ENCODE assay signal across 3 worm cellular contexts in the genomic region with DNA sequence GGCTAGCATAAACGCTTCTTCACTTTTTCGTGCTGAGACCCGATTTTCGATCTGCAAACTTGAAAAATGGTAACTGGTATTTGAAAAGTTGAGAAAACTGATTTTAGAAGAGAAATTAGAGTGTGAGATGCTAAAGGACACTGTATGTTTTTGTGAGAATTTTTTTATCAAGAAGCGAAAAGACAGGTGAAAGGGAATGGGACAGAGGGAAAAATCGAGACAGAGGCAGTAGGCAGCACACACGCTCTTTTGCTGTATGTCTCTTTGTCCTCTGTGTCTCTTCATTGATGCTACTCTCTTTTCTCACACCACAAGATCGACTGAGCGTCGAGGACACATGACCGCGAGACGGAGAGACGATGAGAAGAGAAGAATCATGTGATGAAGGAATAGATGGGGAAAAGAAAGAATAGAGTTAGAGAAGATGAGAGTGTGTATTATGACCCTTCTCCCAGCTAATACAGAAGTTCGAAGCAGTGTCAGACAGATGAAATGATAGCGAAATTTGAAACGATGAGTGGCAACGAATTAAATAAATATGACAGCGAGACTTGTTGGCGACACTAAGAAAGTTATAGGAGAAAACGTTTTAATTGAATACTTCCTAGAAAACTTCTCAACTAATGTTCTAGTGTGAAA.
TF ChIP-seq lines count a peak whose summit lies in the region.

lgg-2 (minus strand) TSS at position 51 of the 639 bp plus-strand sequence.

TF ChIP-seq in whole organism, L1 larva, 84 proteins besides CTCF, POLR2A, EP300 and RAD21 (continued from another document and continues in another):
- no peak for TF ChIP-seq pag-3 (tag; optimal IDR thresholded peaks at IDR 0.05; lab: Kevin White, UChicago; ENCODE audit: borderline replicate concordance, insufficient read depth)
- TF ChIP-seq nhr-77 (tag; optimal IDR thresholded peaks at IDR 0.05; lab: Kevin White, UChicago): peak; percentile 88
- peak; percentile 93 for TF ChIP-seq ceh-8 (GFP tag; optimal IDR thresholded peaks at IDR 0.05; lab: Kevin White, UChicago)
- no peak for TF ChIP-seq F16B12.6 (tag; optimal IDR thresholded peaks at IDR 0.05; lab: Kevin White, UChicago)
- peak; percentile 96 for TF ChIP-seq nhr-11 (tag; optimal IDR thresholded peaks at IDR 0.05; lab: Kevin White, UChicago)
- peak in 4 of 6 experiments; percentile 7 to 84 (median 62) for TF ChIP-seq elt-3 (tag; optimal IDR thresholded peaks at IDR 0.05; lab: Kevin White, UChicago)
- no peak for TF ChIP-seq ets-5 (GFP tag; IDR thresholded peaks at IDR 0.05; lab: Robert Waterston, UW)
- TF ChIP-seq ceh-63 (GFP tag; optimal IDR thresholded peaks at IDR 0.05; lab: Kevin White, UChicago): no peak
- TF ChIP-seq fkh-8 (tag; optimal IDR thresholded peaks at IDR 0.05; lab: Kevin White, UChicago): peak; percentile 92
- no peak for TF ChIP-seq tlp-1 (tag; optimal IDR thresholded peaks at IDR 0.05; lab: Kevin White, UChicago)
- TF ChIP-seq sptf-1 (tag; optimal IDR thresholded peaks at IDR 0.05; lab: Kevin White, UChicago): no peak
- TF ChIP-seq nhr-20 (tag; optimal IDR thresholded peaks at IDR 0.05; lab: Kevin White, UChicago): peak; percentile 99
- peak; percentile 26 for TF ChIP-seq fkh-10 (GFP tag; optimal IDR thresholded peaks at IDR 0.05; lab: Kevin White, UChicago)
- peak; percentile 99 for TF ChIP-seq lin-14 (GFP tag; optimal IDR thresholded peaks at IDR 0.05; lab: Kevin White, UChicago)
- no peak for TF ChIP-seq efl-3 (GFP tag; optimal IDR thresholded peaks at IDR 0.05; lab: Kevin White, UChicago)
- TF ChIP-seq sup-37 (GFP tag; optimal IDR thresholded peaks at IDR 0.05; lab: Kevin White, UChicago): peak; percentile 73
- TF ChIP-seq unc-130 (tag; optimal IDR thresholded peaks at IDR 0.05; lab: Kevin White, UChicago): no peak
- peak; percentile 78 to 79 (median 78) for TF ChIP-seq dpl-1 (GFP tag; optimal IDR thresholded peaks at IDR 0.05; lab: Kevin White, UChicago)
- TF ChIP-seq skn-1 (tag; optimal IDR thresholded peaks at IDR 0.05; lab: Kevin White, UChicago): peak; percentile 88
- TF ChIP-seq tbx-2 (tag; optimal IDR thresholded peaks at IDR 0.05; lab: Kevin White, UChicago): peak; percentile 99
- peak; percentile 100 for TF ChIP-seq nhr-71 (tag; optimal IDR thresholded peaks at IDR 0.05; lab: Kevin White, UChicago)
- TF ChIP-seq nhr-19 (GFP tag; conservative IDR thresholded peaks at IDR 0.05; lab: Robert Waterston, UW): peak; percentile 96
- TF ChIP-seq lin-35 (GFP tag; optimal IDR thresholded peaks at IDR 0.05; lab: Kevin White, UChicago): peak; percentile 84 to 90
- TF ChIP-seq hpl-2 (GFP tag; optimal IDR thresholded peaks at IDR 0.05; lab: Kevin White, UChicago): peak; percentile 39
- peak; percentile 52 to 76 for TF ChIP-seq egl-27 (tag; optimal IDR thresholded peaks at IDR 0.05; lab: Kevin White, UChicago)
- TF ChIP-seq mab-9 (GFP tag; IDR thresholded peaks at IDR 0.05; lab: Robert Waterston, UW): peak; percentile 84
- no peak for TF ChIP-seq nhr-28 (tag; optimal IDR thresholded peaks at IDR 0.05; lab: Kevin White, UChicago)
- TF ChIP-seq nhr-84 (tag; optimal IDR thresholded peaks at IDR 0.05; lab: Kevin White, UChicago): no peak
- peak; percentile 93 for TF ChIP-seq dsc-1 (tag; optimal IDR thresholded peaks at IDR 0.05; lab: Kevin White, UChicago)
- TF ChIP-seq aha-1 (tag; optimal IDR thresholded peaks at IDR 0.05; lab: Kevin White, UChicago): peak; percentile 71
- peak; percentile 99 for TF ChIP-seq nhr-85 (tag; lab: Kevin White, UChicago)
- TF ChIP-seq ceh-82 (tag; optimal IDR thresholded peaks at IDR 0.05; lab: Kevin White, UChicago): peak; percentile 90 to 95 (median 94)
- TF ChIP-seq ces-1 (GFP tag; optimal IDR thresholded peaks at IDR 0.05; lab: Kevin White, UChicago): no peak
- TF ChIP-seq blmp-1 (tag; optimal IDR thresholded peaks at IDR 0.05; lab: Kevin White, UChicago): peak; percentile 97
- peak in 1 of 2 experiments; percentile 85 for TF ChIP-seq ztf-11 (tag; optimal IDR thresholded peaks at IDR 0.05; lab: Kevin White, UChicago)
- no peak for TF ChIP-seq Y116A8C.19 (tag; optimal IDR thresholded peaks at IDR 0.05; lab: Kevin White, UChicago; ENCODE audit: borderline replicate concordance)
- peak; percentile 86 for TF ChIP-seq grh-1 (GFP tag; IDR thresholded peaks at IDR 0.05; lab: Robert Waterston, UW)
- TF ChIP-seq mep-1 (tag; optimal IDR thresholded peaks at IDR 0.05; lab: Kevin White, UChicago): peak; percentile 98
- TF ChIP-seq snpc-4 (tag; optimal IDR thresholded peaks at IDR 0.05; lab: Kevin White, UChicago): peak; percentile 79
- peak; percentile 92 for TF ChIP-seq isw-1 (GFP tag; IDR thresholded peaks at IDR 0.05; lab: Robert Waterston, UW)
- TF ChIP-seq ceh-90 (tag; optimal IDR thresholded peaks at IDR 0.05; lab: Kevin White, UChicago): no peak

TF ChIP-seq in whole organism, L3 larva, 47 proteins besides CTCF, POLR2A, EP300 and RAD21 (continued from another document):
- TF ChIP-seq sea-2 (GFP tag; optimal IDR thresholded peaks at IDR 0.05; lab: Kevin White, UChicago) (no peak), pqm-1 (tag; optimal IDR thresholded peaks at IDR 0.05; lab: Kevin White, UChicago) (peak; percentile 93), lin-15B (tag; optimal IDR thresholded peaks at IDR 0.05; lab: Kevin White, UChicago) (peak; percentile 82), jun-1 (tag; optimal IDR thresholded peaks at IDR 0.05; lab: Kevin White, UChicago) (peak; percentile 95), aly-2 (tag; optimal IDR thresholded peaks at IDR 0.05; lab: Kevin White, UChicago) (no peak), eor-1 (tag; optimal IDR thresholded peaks at IDR 0.05; lab: Kevin White, UChicago) (peak in 1 of 2 experiments; percentile 63), pha-4 (tag; optimal IDR thresholded peaks at IDR 0.05; lab: Kevin White, UChicago) (peak; percentile 95), ceh-9 (tag; optimal IDR thresholded peaks at IDR 0.05; lab: Kevin White, UChicago) (no peak), skn-1 (tag; optimal IDR thresholded peaks at IDR 0.05; lab: Kevin White, UChicago) (peak; percentile 30), fkh-2 (tag; optimal IDR thresholded peaks at IDR 0.05; lab: Kevin White, UChicago) (no peak), egl-5 (tag; optimal IDR thresholded peaks at IDR 0.05; lab: Kevin White, UChicago) (peak; percentile 74), mdl-1 (tag; optimal IDR thresholded peaks at IDR 0.05; lab: Kevin White, UChicago) (peak; percentile 90), ztf-4 (tag; optimal IDR thresholded peaks at IDR 0.05; lab: Kevin White, UChicago) (peak; percentile 93), ceh-28 (tag; optimal IDR thresholded peaks at IDR 0.05; lab: Kevin White, UChicago) (peak; percentile 93), R02D3.7 (tag; optimal IDR thresholded peaks at IDR 0.05; lab: Kevin White, UChicago) (peak; percentile 75), ceh-16 (tag; optimal IDR thresholded peaks at IDR 0.05; lab: Kevin White, UChicago) (no peak), nhr-12 (tag; optimal IDR thresholded peaks at IDR 0.05; lab: Kevin White, UChicago) (no peak), elt-1 (tag; optimal IDR thresholded peaks at IDR 0.05; lab: Kevin White, UChicago) (peak; percentile 88), fos-1 (tag; optimal IDR thresholded peaks at IDR 0.05; lab: Kevin White, UChicago) (peak; percentile 79), nhr-23 (tag; optimal IDR thresholded peaks at IDR 0.05; lab: Kevin White, UChicago) (peak; percentile 99), ceh-82 (tag; optimal IDR thresholded peaks at IDR 0.05; lab: Kevin White, UChicago) (peak; percentile 63), nhr-25 (tag; optimal IDR thresholded peaks at IDR 0.05; lab: Kevin White, UChicago) (peak; percentile 98), egl-27 (tag; optimal IDR thresholded peaks at IDR 0.05; lab: Kevin White, UChicago) (peak; percentile 87), nhr-43 (tag; optimal IDR thresholded peaks at IDR 0.05; lab: Kevin White, UChicago; ENCODE audit: poor library complexity, severe bottlenecking) (peak; percentile 95), nhr-77 (tag; optimal IDR thresholded peaks at IDR 0.05; lab: Kevin White, UChicago) (no peak), unc-39 (tag; optimal IDR thresholded peaks at IDR 0.05; lab: Kevin White, UChicago) (no peak), nhr-237 (tag; optimal IDR thresholded peaks at IDR 0.05; lab: Kevin White, UChicago) (no peak), nhr-11 (tag; optimal IDR thresholded peaks at IDR 0.05; lab: Kevin White, UChicago) (peak; percentile 90), nhr-28 (tag; optimal IDR thresholded peaks at IDR 0.05; lab: Kevin White, UChicago) (no peak), snpc-4 (tag; optimal IDR thresholded peaks at IDR 0.05; lab: Kevin White, UChicago) (peak; percentile 78)
TF ChIP-seq in whole organism, L3 larva: peak in this region for 31.

TF ChIP-seq in whole organism, young adult, 124 proteins besides CTCF, POLR2A, EP300 and RAD21 (continued from another document and continues in another):
- TF ChIP-seq ztf-3 (GFP tag; optimal IDR thresholded peaks at IDR 0.05; lab: Kevin White, UChicago) (peak; percentile 40), efl-1 (GFP tag; optimal IDR thresholded peaks at IDR 0.05; lab: Kevin White, UChicago) (no peak), B0019.2 (GFP tag; conservative IDR thresholded peaks at IDR 0.05; lab: Robert Waterston, UW) (no peak), B0035.1 (tag; optimal IDR thresholded peaks at IDR 0.05; lab: Kevin White, UChicago) (peak; percentile 35), nhr-90 (tag; optimal IDR thresholded peaks at IDR 0.05; lab: Kevin White, UChicago) (peak; percentile 61), F22D6.2 (tag; optimal IDR thresholded peaks at IDR 0.05; lab: Kevin White, UChicago) (peak; percentile 84), repo-1 (tag; optimal IDR thresholded peaks at IDR 0.05; lab: Kevin White, UChicago) (peak; percentile 47), rpc-1 (optimal IDR thresholded peaks at IDR 0.05; lab: Kevin White, UChicago) (peak; percentile 5), rpc-1 (tag; optimal IDR thresholded peaks at IDR 0.05; lab: Kevin White, UChicago) (no peak), mes-4 (tag; optimal IDR thresholded peaks at IDR 0.05; lab: Kevin White, UChicago) (no peak), snpc-4 (GFP tag; optimal IDR thresholded peaks at IDR 0.05; lab: Kevin White, UChicago) (no peak), snpc-4 (tag; optimal IDR thresholded peaks at IDR 0.05; lab: Kevin White, UChicago) (peak in 3 of 4 experiments; percentile 25 to 71 (median 67)), mxl-1 (tag; optimal IDR thresholded peaks at IDR 0.05; lab: Kevin White, UChicago) (peak; percentile 23), Y53G8AR.9 (GFP tag; conservative IDR thresholded peaks at IDR 0.05; lab: Robert Waterston, UW) (peak; percentile 83), D2030.7 (GFP tag; IDR thresholded peaks at IDR 0.05; lab: Robert Waterston, UW) (no peak), cebp-2 (GFP tag; IDR thresholded peaks at IDR 0.05; lab: Robert Waterston, UW) (no peak), chd-7 (tag; optimal IDR thresholded peaks at IDR 0.05; lab: Kevin White, UChicago) (peak; percentile 95), ama-1 (optimal IDR thresholded peaks at IDR 0.05; lab: Kevin White, UChicago) (no peak), ama-1 (GFP tag; optimal IDR thresholded peaks at IDR 0.05; lab: Kevin White, UChicago) (no peak), attf-5 (GFP tag; optimal IDR thresholded peaks at IDR 0.05; lab: Kevin White, UChicago) (peak; percentile 86), hmg-20 (GFP tag; IDR thresholded peaks at IDR 0.05; lab: Robert Waterston, UW) (0 out of 2 replicates have a peak, but pooled peaks have one; percentile 30), ccch-3 (GFP tag; optimal IDR thresholded peaks at IDR 0.05; lab: Kevin White, UChicago) (no peak), lin-26 (GFP tag; IDR thresholded peaks at IDR 0.05; lab: Robert Waterston, UW) (peak; percentile 52; the same call in 1 of the 2 replicates), zfh-2 (GFP tag; conservative IDR thresholded peaks at IDR 0.05; lab: Robert Waterston, UW) (peak; percentile 75), egl-44 (GFP tag; IDR thresholded peaks at IDR 0.05; lab: Robert Waterston, UW) (0 out of 2 replicates have a peak, but pooled peaks have one; percentile 61), dpl-1 (GFP tag; optimal IDR thresholded peaks at IDR 0.05; lab: Kevin White, UChicago) (no peak), him-1 (tag; optimal IDR thresholded peaks at IDR 0.05; lab: Kevin White, UChicago) (no peak), ceh-91 (GFP tag; IDR thresholded peaks at IDR 0.05; lab: Robert Waterston, UW) (no peak), rcor-1 (GFP tag; IDR thresholded peaks at IDR 0.05; lab: Robert Waterston, UW) (peak; percentile 70), B0336.3 (GFP tag; IDR thresholded peaks at IDR 0.05; lab: Robert Waterston, UW) (peak; percentile 67; the same call in 1 of the 2 replicates), cebp-1 (GFP tag; IDR thresholded peaks at IDR 0.05; lab: Robert Waterston, UW) (peak; percentile 44; the same call in 1 of the 2 replicates), cebp-1 (tag; optimal IDR thresholded peaks at IDR 0.05; lab: Kevin White, UChicago) (peak; percentile 92), lin-35 (GFP tag; optimal IDR thresholded peaks at IDR 0.05; lab: Kevin White, UChicago) (peak in 2 of 3 experiments; percentile 31 to 92), F57A8.1 (GFP tag; optimal IDR thresholded peaks at IDR 0.05; lab: Kevin White, UChicago) (no peak), pbrm-1 (GFP tag; IDR thresholded peaks at IDR 0.05; lab: Robert Waterston, UW) (peak; percentile 77; the same call in 1 of the 2 replicates), mcd-1 (GFP tag; IDR thresholded peaks at IDR 0.05; lab: Robert Waterston, UW) (peak; percentile 80), ztf-6 (GFP tag; IDR thresholded peaks at IDR 0.05; lab: Robert Waterston, UW) (0 out of 2 replicates have a peak, but pooled peaks have one; percentile 24), ceh-58 (GFP tag; IDR thresholded peaks at IDR 0.05; lab: Robert Waterston, UW) (no peak), nhr-27 (tag; optimal IDR thresholded peaks at IDR 0.05; lab: Kevin White, UChicago) (no peak), snpc-3.4 (tag; optimal IDR thresholded peaks at IDR 0.05; lab: Kevin White, UChicago) (no peak), lag-1 (GFP tag; IDR thresholded peaks at IDR 0.05; lab: Robert Waterston, UW) (no peak), ets-4 (GFP tag; optimal IDR thresholded peaks at IDR 0.05; lab: Kevin White, UChicago) (peak; percentile 48), nfyb-1 (GFP tag; IDR thresholded peaks at IDR 0.05; lab: Robert Waterston, UW) (peak; percentile 92), ztf-18 (tag; optimal IDR thresholded peaks at IDR 0.05; lab: Kevin White, UChicago) (peak; percentile 81), nhr-179 (tag; optimal IDR thresholded peaks at IDR 0.05; lab: Kevin White, UChicago) (no peak), let-526 (GFP tag; IDR thresholded peaks at IDR 0.05; lab: Robert Waterston, UW) (peak; percentile 28; the same call in 1 of the 2 replicates), aptf-3 (GFP tag; IDR thresholded peaks at IDR 0.05; lab: Robert Waterston, UW) (no peak), F49E8.2 (tag; optimal IDR thresholded peaks at IDR 0.05; lab: Kevin White, UChicago; ENCODE audit: insufficient read depth) (no peak), let-607 (tag; optimal IDR thresholded peaks at IDR 0.05; lab: Kevin White, UChicago) (peak; percentile 69 to 87), bed-2 (GFP tag; IDR thresholded peaks at IDR 0.05; lab: Robert Waterston, UW) (no peak), F39B2.1 (GFP tag; IDR thresholded peaks at IDR 0.05; lab: Robert Waterston, UW) (no peak), attf-3 (GFP tag; conservative IDR thresholded peaks at IDR 0.05; lab: Robert Waterston, UW) (peak; percentile 31; the same call in 1 of the 2 replicates), Y95B8A.8 (GFP tag; IDR thresholded peaks at IDR 0.05; lab: Robert Waterston, UW) (peak; percentile 76), ztf-26 (tag; optimal IDR thresholded peaks at IDR 0.05; lab: Kevin White, UChicago) (peak; percentile 84), madf-3 (GFP tag; IDR thresholded peaks at IDR 0.05; lab: Robert Waterston, UW) (0 out of 2 replicates have a peak, but pooled peaks have one; percentile 64), aptf-2 (GFP tag; conservative IDR thresholded peaks at IDR 0.05; lab: Robert Waterston, UW) (no peak), Y53F4B.3 (GFP tag; IDR thresholded peaks at IDR 0.05; lab: Robert Waterston, UW) (no peak), bed-1 (GFP tag; IDR thresholded peaks at IDR 0.05; lab: Robert Waterston, UW) (no peak), die-1 (tag; optimal IDR thresholded peaks at IDR 0.05; lab: Kevin White, UChicago) (peak; percentile 21), lsy-27 (tag; optimal IDR thresholded peaks at IDR 0.05; lab: Kevin White, UChicago; ENCODE audit: borderline replicate concordance, insufficient read depth) (no peak)
